Worm (Caenorhabditis elegans) whole organism, late embryonic: Measurements from ENCODE around the gene spe-6.

Experiments
- C08G9.2 ChIP-seq: sonication (generic microtip); optimal IDR thresholded peaks from 2 replicates; lab custom pipeline; 2016; ENCODE audit warnings: mild to moderate bottlenecking, missing genetic modification characterization, moderate library complexity, missing compliant biosample characterization
- C38D4.7 ChIP-seq: fragments of 200-800 bp; sonication (Bioruptor generic); optimal IDR thresholded peaks from 2 replicates; lab custom pipeline; 2018; ENCODE audit warnings: mild to moderate bottlenecking, missing genetic modification characterization, moderate library complexity, missing compliant biosample characterization
- K09A11.1 ChIP-seq: sonication (generic microtip); optimal IDR thresholded peaks from 2 replicates; lab custom pipeline; 2017; ENCODE audit warnings: antibody characterized with exemption, mild to moderate bottlenecking, missing genetic modification characterization, missing compliant biosample characterization; ENCODE audit not compliant: insufficient read depth
- Y22D7AL.16 ChIP-seq: sonication (generic microtip); optimal IDR thresholded peaks from 2 replicates; lab custom pipeline; 2016; ENCODE audit warnings: missing genetic modification characterization, missing compliant biosample characterization
- ama-1 ChIP-seq: fragments of 150-350 bp; optimal IDR thresholded peaks from 2 replicates; lab custom pipeline; 2014
- ceh-14 ChIP-seq: sonication (generic microtip); optimal IDR thresholded peaks from 2 replicates; lab custom pipeline; 2016; ENCODE audit warnings: missing genotype, missing genetic modification characterization, missing compliant biosample characterization
- ceh-19 ChIP-seq: fragments of 200-800 bp; sonication (Bioruptor generic); optimal IDR thresholded peaks from 2 replicates; lab custom pipeline; 2018; ENCODE audit warnings: mild to moderate bottlenecking, missing genetic modification characterization, missing compliant biosample characterization
- ceh-22 ChIP-seq: sonication (generic microtip); optimal IDR thresholded peaks from 2 replicates; lab custom pipeline; 2017; ENCODE audit warnings: missing biosample characterization, missing genetic modification characterization
- ceh-24 ChIP-seq: sonication (generic microtip); optimal IDR thresholded peaks from 2 replicates; lab custom pipeline; 2016; ENCODE audit warnings: mild to moderate bottlenecking, missing genetic modification characterization, missing compliant biosample characterization
- ceh-31 ChIP-seq: sonication (generic microtip); optimal IDR thresholded peaks from 2 replicates; lab custom pipeline; 2016; ENCODE audit warnings: missing genetic modification characterization, missing compliant biosample characterization
- ceh-34 ChIP-seq: sonication (generic microtip); optimal IDR thresholded peaks from 2 replicates; lab custom pipeline; 2016; ENCODE audit warnings: mild to moderate bottlenecking, missing genetic modification characterization, missing compliant biosample characterization
- che-1 ChIP-seq: sonication (generic microtip); optimal IDR thresholded peaks from 2 replicates; lab custom pipeline; 2016; ENCODE audit warnings: mild to moderate bottlenecking, missing genetic modification characterization, missing compliant biosample characterization
- dmd-4 ChIP-seq: sonication (generic microtip); optimal IDR thresholded peaks from 2 replicates; lab custom pipeline; 2016; ENCODE audit warnings: borderline replicate concordance, missing genetic modification characterization, missing compliant biosample characterization
- dve-1 ChIP-seq: sonication (generic microtip); optimal IDR thresholded peaks from 2 replicates; lab custom pipeline; 2017; ENCODE audit warnings: antibody characterized with exemption, mild to moderate bottlenecking, missing genetic modification characterization, missing compliant biosample characterization
- elt-4 ChIP-seq: sonication (generic microtip); optimal IDR thresholded peaks from 2 replicates; lab custom pipeline; 2016; ENCODE audit warnings: missing genetic modification characterization, missing compliant biosample characterization
- ets-4 ChIP-seq: sonication (generic microtip); optimal IDR thresholded peaks from 2 replicates; lab custom pipeline; 2016; ENCODE audit warnings: missing genetic modification characterization, missing compliant biosample characterization
- eyg-1 ChIP-seq: sonication (generic microtip); optimal IDR thresholded peaks from 2 replicates; lab custom pipeline; 2016; ENCODE audit warnings: missing genotype, missing genetic modification characterization, missing compliant biosample characterization
- fax-1 ChIP-seq: sonication (generic microtip); optimal IDR thresholded peaks from 2 replicates; lab custom pipeline; 2016; ENCODE audit warnings: missing genotype, missing genetic modification characterization, missing compliant biosample characterization
- gmeb-2 ChIP-seq: sonication (generic microtip); optimal IDR thresholded peaks from 2 replicates; lab custom pipeline; 2016; ENCODE audit warnings: missing genetic modification characterization, inconsistent platforms, missing compliant biosample characterization
- hlh-15 ChIP-seq: sonication (generic microtip); optimal IDR thresholded peaks from 2 replicates; lab custom pipeline; 2016; ENCODE audit warnings: missing genetic modification characterization, missing compliant biosample characterization
- hlh-30 ChIP-seq: sonication (generic microtip); optimal IDR thresholded peaks from 2 replicates; lab custom pipeline; 2017; ENCODE audit warnings: antibody characterized with exemption, missing genetic modification characterization, missing compliant biosample characterization; ENCODE audit not compliant: insufficient read depth
- hlh-8 ChIP-seq: sonication (generic microtip); optimal IDR thresholded peaks from 2 replicates; lab custom pipeline; 2016; ENCODE audit warnings: missing genotype, missing genetic modification characterization, missing compliant biosample characterization
- lim-6 ChIP-seq: sonication (generic microtip); optimal IDR thresholded peaks from 2 replicates; lab custom pipeline; 2016; ENCODE audit warnings: missing genetic modification characterization, missing compliant biosample characterization
- lin-11 ChIP-seq: fragments of 200-800 bp; sonication (Bioruptor generic); optimal IDR thresholded peaks from 2 replicates; lab custom pipeline; 2018; ENCODE audit warnings: mild to moderate bottlenecking, missing genetic modification characterization, missing compliant biosample characterization
- nfya-1 ChIP-seq: sonication (generic microtip); optimal IDR thresholded peaks from 2 replicates; lab custom pipeline; 2017; ENCODE audit warnings: missing genetic modification characterization, mild to moderate bottlenecking, missing compliant biosample characterization, antibody characterized with exemption, moderate library complexity
- odd-2 ChIP-seq: sonication (generic microtip); optimal IDR thresholded peaks from 2 replicates; lab custom pipeline; 2017; ENCODE audit warnings: antibody characterized with exemption, mild to moderate bottlenecking, missing genetic modification characterization, missing compliant biosample characterization
- pha-2 ChIP-seq: sonication (generic microtip); optimal IDR thresholded peaks from 2 replicates; lab custom pipeline; 2017; ENCODE audit warnings: mild to moderate bottlenecking, missing genetic modification characterization, missing compliant biosample characterization
- ref-2 ChIP-seq: sonication (generic microtip); optimal IDR thresholded peaks from 2 replicates; lab custom pipeline; 2016; ENCODE audit warnings: missing genetic modification characterization, missing compliant biosample characterization
- rnt-1 ChIP-seq: sonication (generic microtip); optimal IDR thresholded peaks from 2 replicates; lab custom pipeline; 2016; ENCODE audit warnings: missing genetic modification characterization, missing compliant biosample characterization
- sdc-2 ChIP-seq: sonication (generic microtip); optimal IDR thresholded peaks from 2 replicates; lab custom pipeline; 2016; ENCODE audit warnings: missing genotype, missing genetic modification characterization, missing compliant biosample characterization
- sox-4 ChIP-seq: sonication (generic microtip); optimal IDR thresholded peaks from 2 replicates; lab custom pipeline; 2017; ENCODE audit warnings: mild to moderate bottlenecking, missing genetic modification characterization, inconsistent platforms, missing compliant biosample characterization
- syd-9 ChIP-seq: sonication (generic microtip); optimal IDR thresholded peaks from 2 replicates; lab custom pipeline; 2016; ENCODE audit warnings: mild to moderate bottlenecking, missing genetic modification characterization, moderate library complexity, missing compliant biosample characterization
- tbx-2 ChIP-seq: sonication (generic microtip); optimal IDR thresholded peaks from 2 replicates; lab custom pipeline; 2016; ENCODE audit warnings: missing genetic modification characterization, missing compliant biosample characterization
- ttx-3 ChIP-seq: sonication (generic microtip); optimal IDR thresholded peaks from 2 replicates; lab custom pipeline; 2016; ENCODE audit warnings: missing genetic modification reagents, missing genetic modification characterization, missing compliant biosample characterization
- unc-42 ChIP-seq: sonication (generic microtip); optimal IDR thresholded peaks from 2 replicates; lab custom pipeline; 2016; ENCODE audit warnings: missing genotype, missing genetic modification characterization, missing compliant biosample characterization
- ztf-16 ChIP-seq: sonication (generic microtip); optimal IDR thresholded peaks from 2 replicates; lab custom pipeline; 2017; ENCODE audit warnings: missing genetic modification characterization, missing compliant biosample characterization

Gene spe-6

DNA sequence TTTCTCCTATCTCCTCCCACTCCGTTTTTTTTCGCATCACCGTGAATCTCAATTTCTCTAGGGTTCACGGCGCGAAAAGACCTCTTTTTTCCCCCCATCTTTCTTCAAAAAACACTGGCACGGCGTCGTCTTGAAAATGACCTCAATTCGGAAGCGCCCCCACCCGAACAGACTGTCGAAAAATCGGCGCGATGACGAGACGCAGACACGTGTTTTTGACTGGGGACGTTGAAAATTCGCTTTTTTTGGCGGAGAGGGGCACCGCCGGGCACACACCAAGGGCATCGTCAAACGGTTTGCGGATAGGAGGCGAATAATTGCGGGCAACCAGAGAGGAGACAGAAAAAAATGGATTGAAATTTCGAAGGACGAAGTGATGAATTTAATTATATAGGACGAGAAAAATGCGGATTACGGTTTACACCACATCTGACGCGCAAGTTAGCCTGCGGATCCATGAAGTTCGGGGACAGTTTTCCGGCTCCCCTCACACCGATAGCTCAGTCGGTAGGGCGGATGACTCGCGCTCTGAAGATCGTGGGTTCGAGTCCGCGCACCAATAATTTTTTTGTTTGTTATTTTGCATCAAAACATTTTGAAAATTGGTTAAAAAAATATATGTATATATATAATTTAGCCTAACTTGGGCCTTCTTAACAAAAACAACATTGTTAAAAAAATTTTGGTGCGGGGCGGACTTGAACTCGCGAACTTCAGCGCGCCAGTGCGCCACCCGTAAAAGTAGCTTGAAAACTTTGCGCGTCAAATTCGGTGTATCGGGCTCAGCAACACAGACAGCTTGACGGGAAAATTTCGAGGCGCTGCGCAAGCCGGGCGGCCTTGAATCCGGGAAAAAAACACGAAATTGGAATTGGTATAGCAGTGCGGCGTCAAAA is 26.6 kb upstream of the spe-6 start:
- TF ChIP-seq elt-4 (tag; lab: Kevin White, UChicago) = no peak

DNA sequence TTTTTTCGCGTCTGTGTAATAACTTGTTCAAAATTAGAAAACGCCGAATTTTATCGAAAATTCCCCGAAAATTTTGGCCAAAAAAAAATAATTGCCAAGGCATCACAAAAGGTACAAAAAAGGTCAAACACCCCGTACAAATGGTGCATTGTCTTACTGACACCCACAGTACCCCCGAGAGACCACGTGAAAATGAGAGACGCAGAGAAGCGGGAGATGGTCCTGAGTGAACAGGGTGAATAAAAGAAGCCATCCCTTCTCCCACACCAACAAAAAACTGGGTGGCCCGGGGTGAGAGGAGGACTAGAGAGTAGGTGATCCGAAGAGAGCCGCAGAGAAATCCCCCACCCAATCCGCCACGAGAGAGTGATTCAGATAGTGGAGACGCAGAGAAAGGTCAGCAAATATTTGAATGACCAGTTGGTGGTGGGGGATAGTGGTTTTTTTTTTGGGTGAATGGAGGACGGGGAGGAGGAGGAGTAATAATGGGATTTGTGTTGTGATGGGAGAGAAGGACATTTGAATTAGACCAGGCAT is 23.9 kb upstream of the spe-6 start:
- TF ChIP-seq ceh-31 (tag; lab: Kevin White, UChicago) = peak; percentile 39
- TF ChIP-seq tbx-2 (tag; lab: Kevin White, UChicago) = peak; percentile 50
- TF ChIP-seq nfya-1 (tag; lab: Kevin White, UChicago) = peak; percentile 55
- no peak for TF ChIP-seq odd-2
- TF ChIP-seq ceh-19 (GFP tag; lab: Kevin White, UChicago) = no peak
- TF ChIP-seq sox-4 (tag; lab: Kevin White, UChicago) = peak; percentile 13
- TF ChIP-seq ceh-34 (tag; lab: Kevin White, UChicago) = peak; percentile 40
- no peak for TF ChIP-seq C38D4.7 (GFP tag; lab: Kevin White, UChicago)
- TF ChIP-seq syd-9 = no peak
- peak; percentile 29 for TF ChIP-seq hlh-30
- TF ChIP-seq ama-1 (lab: Kevin White, UChicago) = no peak
- TF ChIP-seq sdc-2 (tag; lab: Kevin White, UChicago) = peak; percentile 37
- TF ChIP-seq Y22D7AL.16 (tag; lab: Kevin White, UChicago) = no peak
- TF ChIP-seq ttx-3 (tag; lab: Kevin White, UChicago) = no peak
- no peak for TF ChIP-seq gmeb-2 (tag; lab: Kevin White, UChicago)
- TF ChIP-seq ztf-16 (tag; lab: Kevin White, UChicago) = no peak
- no peak for TF ChIP-seq dve-1
- no peak for TF ChIP-seq ref-2 (tag; lab: Kevin White, UChicago)
- no peak for TF ChIP-seq dmd-4 (tag; lab: Kevin White, UChicago)
- TF ChIP-seq eyg-1 = peak; percentile 41
- no peak for TF ChIP-seq lin-11 (tag; lab: Kevin White, UChicago)
- no peak for TF ChIP-seq K09A11.1 (tag; lab: Kevin White, UChicago)

DNA sequence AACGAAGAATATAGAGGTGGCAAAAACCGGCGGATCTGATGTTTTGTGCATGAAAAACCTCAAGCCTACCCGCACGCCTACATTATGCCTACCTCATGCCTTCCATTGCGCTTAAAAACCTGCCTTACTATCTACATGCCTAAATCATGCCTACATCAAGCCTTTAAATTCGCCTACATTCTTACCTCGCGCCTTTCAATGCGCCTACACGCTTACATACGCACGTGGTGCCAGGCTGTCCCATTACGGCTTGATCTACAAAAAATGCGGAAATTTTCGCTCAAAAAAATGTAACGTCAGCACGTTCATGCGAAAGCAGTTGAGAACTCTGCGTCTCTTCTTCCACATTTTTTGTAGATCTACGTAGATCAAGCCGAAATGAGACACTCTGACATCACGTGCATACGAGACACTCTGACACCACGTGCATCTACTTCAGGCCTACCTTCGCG is 21.1 kb upstream of the spe-6 start, which contains the start of gene fbxa-220:
Gene fbxa-220, minus strand, starts transcription at position 51 of the 452 bp plus-strand sequence.
- TF ChIP-seq hlh-30 (no peak), pha-2 (no peak), hlh-15 (tag; lab: Kevin White, UChicago) (no peak), ceh-22 (tag; lab: Kevin White, UChicago) (no peak), fax-1 (tag; lab: Kevin White, UChicago) (no peak)

ce11 chrIII:11487245-11487644 is 18.0 kb upstream of the spe-6 start, which contains the start of gene popl-5:
popl-5 (minus strand) TSS chrIII:11487345.
- no peak for TF ChIP-seq K09A11.1 (tag; lab: Kevin White, UChicago)
- TF ChIP-seq C38D4.7 (GFP tag; lab: Kevin White, UChicago) = no peak
- no peak for TF ChIP-seq C08G9.2
- TF ChIP-seq ref-2 (tag; lab: Kevin White, UChicago) = no peak
- TF ChIP-seq unc-42 = no peak
- TF ChIP-seq che-1 (tag; lab: Kevin White, UChicago) = no peak
- no peak for TF ChIP-seq ceh-14
- no peak for TF ChIP-seq ttx-3 (tag; lab: Kevin White, UChicago)
- TF ChIP-seq ets-4 (tag; lab: Kevin White, UChicago) = no peak
- TF ChIP-seq hlh-8 (tag; lab: Kevin White, UChicago) = no peak
- no peak for TF ChIP-seq sox-4 (tag; lab: Kevin White, UChicago)
- no peak for TF ChIP-seq ceh-31 (tag; lab: Kevin White, UChicago)
- TF ChIP-seq rnt-1 (tag; lab: Kevin White, UChicago) = no peak
- no peak for TF ChIP-seq lim-6
- TF ChIP-seq ceh-24 (tag; lab: Kevin White, UChicago) = no peak
- no peak for TF ChIP-seq nfya-1 (tag; lab: Kevin White, UChicago)
- TF ChIP-seq ama-1 (lab: Kevin White, UChicago) = no peak
- TF ChIP-seq Y22D7AL.16 (tag; lab: Kevin White, UChicago) = no peak
